Comparison of ENCODE assay signal across 6 fruit fly cellular contexts in genomic region chr2L:16888574-16889376, dm6.
TF ChIP-seq lines count a peak whose summit lies in the region.

No protein-coding gene starts in this region.

- TF ChIP-seq CTCF in whole organism, embryonic (GFP tag; optimal IDR thresholded peaks at IDR 0.05; lab: Kevin White, UChicago), result no peak

TF ChIP-seq in whole organism, 6 proteins besides CTCF, POLR2A, EP300 and RAD21:
- TF ChIP-seq psq (optimal IDR thresholded peaks at IDR 0.05; lab: Kevin White, UChicago) (no peak), usp (GFP tag; optimal IDR thresholded peaks at IDR 0.05; lab: Kevin White, UChicago) (no peak), Dll (optimal IDR thresholded peaks at IDR 0.05; lab: Kevin White, UChicago) (no peak), EcR (GFP tag; optimal IDR thresholded peaks at IDR 0.05; lab: Kevin White, UChicago) (peak in 1 of 2 experiments; percentile 45), CG8478 (optimal IDR thresholded peaks at IDR 0.05; lab: Kevin White, UChicago) (no peak), pan (optimal IDR thresholded peaks at IDR 0.05; lab: Kevin White, UChicago) (peak; percentile 4)

TF ChIP-seq in whole organism, adult, 20 proteins besides CTCF, POLR2A, EP300 and RAD21:
- TF ChIP-seq cic (GFP tag; optimal IDR thresholded peaks at IDR 0.05; lab: Kevin White, UChicago) (peak; percentile 90), CG1620 (GFP tag; optimal IDR thresholded peaks at IDR 0.05; lab: Kevin White, UChicago) (no peak), ovo (GFP tag; optimal IDR thresholded peaks at IDR 0.05; lab: Kevin White, UChicago) (no peak), cnc (optimal IDR thresholded peaks at IDR 0.05; lab: Kevin White, UChicago) (peak in 1 of 2 experiments; percentile 56), toe (GFP tag; optimal IDR thresholded peaks at IDR 0.05; lab: Kevin White, UChicago) (no peak), pad (GFP tag; optimal IDR thresholded peaks at IDR 0.05; lab: Kevin White, UChicago) (no peak), CG14711 (tag; optimal IDR thresholded peaks at IDR 0.05; lab: Kevin White, UChicago) (no peak), kay (GFP tag; lab: Kevin White, UChicago; ENCODE audit: borderline replicate concordance) (peak; percentile 24), Hr96 (GFP tag; optimal IDR thresholded peaks at IDR 0.05; lab: Kevin White, UChicago) (no peak), CG5204 (GFP tag; optimal IDR thresholded peaks at IDR 0.05; lab: Kevin White, UChicago) (no peak), tj (GFP tag; optimal IDR thresholded peaks at IDR 0.05; lab: Kevin White, UChicago) (peak; percentile 15), CG11617 (GFP tag; optimal IDR thresholded peaks at IDR 0.05; lab: Kevin White, UChicago) (no peak), Mnt (GFP tag; optimal IDR thresholded peaks at IDR 0.05; lab: Kevin White, UChicago) (peak; percentile 45), Clk (GFP tag; optimal IDR thresholded peaks at IDR 0.05; lab: Kevin White, UChicago) (no peak), CG12768 (GFP tag; optimal IDR thresholded peaks at IDR 0.05; lab: Kevin White, UChicago) (no peak), CG33017 (tag; optimal IDR thresholded peaks at IDR 0.05; lab: Kevin White, UChicago) (no peak)

TF ChIP-seq in whole organism, embryonic, 481 proteins besides CTCF, POLR2A, EP300 and RAD21 (continues in another document):
- no peak for TF ChIP-seq grn (GFP tag; optimal IDR thresholded peaks at IDR 0.05; lab: Kevin White, UChicago)
- peak; percentile 50 for TF ChIP-seq CG34376 (GFP tag; optimal IDR thresholded peaks at IDR 0.05; lab: Kevin White, UChicago)
- TF ChIP-seq CG17186 (GFP tag; optimal IDR thresholded peaks at IDR 0.05; lab: Kevin White, UChicago), result no peak
- TF ChIP-seq GATAe (GFP tag; conservative IDR thresholded peaks at IDR 0.05; lab: Robert Waterston, UW), result peak; percentile 35; the same call in 1 of the 2 replicates
- no peak for TF ChIP-seq fd3F (GFP tag; optimal IDR thresholded peaks at IDR 0.05; lab: Kevin White, UChicago)
- TF ChIP-seq CG34422 (GFP tag; IDR thresholded peaks at IDR 0.05; lab: Robert Waterston, UW), result peak; percentile 48; the same call in 2 of the 3 replicates
- TF ChIP-seq bowl (GFP tag; IDR thresholded peaks at IDR 0.05; lab: Robert Waterston, UW), result 0 out of 2 replicates have a peak, but pooled peaks have one; percentile 30
- no peak for TF ChIP-seq prd (optimal IDR thresholded peaks at IDR 0.05; lab: Kevin White, UChicago)
- 0 out of 3 replicates have a peak, but pooled peaks have one; percentile 18 for TF ChIP-seq prd (GFP tag; IDR thresholded peaks at IDR 0.05; lab: Robert Waterston, UW)
- TF ChIP-seq tx (GFP tag; optimal IDR thresholded peaks at IDR 0.05; lab: Kevin White, UChicago), result no peak
- TF ChIP-seq CG10431 (GFP tag; optimal IDR thresholded peaks at IDR 0.05; lab: Kevin White, UChicago), result no peak
- TF ChIP-seq CG4360 (GFP tag; IDR thresholded peaks at IDR 0.05; lab: Robert Waterston, UW), result peak; percentile 17; the same call in 1 of the 2 replicates
- no peak for TF ChIP-seq mirr (GFP tag; optimal IDR thresholded peaks at IDR 0.05; lab: Kevin White, UChicago)
- TF ChIP-seq CG15011 (GFP tag; optimal IDR thresholded peaks at IDR 0.05; lab: Kevin White, UChicago), result no peak
- no peak for TF ChIP-seq sens-2 (GFP tag; IDR thresholded peaks at IDR 0.05; lab: Robert Waterston, UW)
- TF ChIP-seq YL-1 (GFP tag; optimal IDR thresholded peaks at IDR 0.05; lab: Kevin White, UChicago), result peak; percentile 16
- peak in 1 of 2 experiments; percentile 59 for TF ChIP-seq crp (GFP tag; optimal IDR thresholded peaks at IDR 0.05; lab: Kevin White, UChicago)

TF ChIP-seq in whole organism, prepupa, 60 proteins besides CTCF, POLR2A, EP300 and RAD21:
- TF ChIP-seq Sox14 (GFP tag; optimal IDR thresholded peaks at IDR 0.05; lab: Kevin White, UChicago), result peak; percentile 2
- TF ChIP-seq CG8119 (GFP tag; IDR thresholded peaks at IDR 0.05; lab: Robert Waterston, UW), result no peak
- TF ChIP-seq vri (GFP tag; optimal IDR thresholded peaks at IDR 0.05; lab: Kevin White, UChicago), result peak; percentile 59
- TF ChIP-seq svp (GFP tag; lab: Kevin White, UChicago), result peak; percentile 99
- no peak for TF ChIP-seq salr (GFP tag; optimal IDR thresholded peaks at IDR 0.05; lab: Kevin White, UChicago)
- TF ChIP-seq Eip78C (GFP tag; lab: Kevin White, UChicago), result peak; percentile 67
- 0 out of 3 replicates have a peak, but pooled peaks have one; percentile 44 for TF ChIP-seq CG6163 (GFP tag; IDR thresholded peaks at IDR 0.05; lab: Robert Waterston, UW)
- TF ChIP-seq dsx (GFP tag; optimal IDR thresholded peaks at IDR 0.05; lab: Kevin White, UChicago; ENCODE audit: poor library complexity, severe bottlenecking), result peak; percentile 30
- peak in 1 of 2 experiments; percentile 42 for TF ChIP-seq ss (GFP tag; optimal IDR thresholded peaks at IDR 0.05; lab: Kevin White, UChicago)
- TF ChIP-seq CG3032 (tag; optimal IDR thresholded peaks at IDR 0.05; lab: Kevin White, UChicago), result no peak
- no peak for TF ChIP-seq CG10631 (GFP tag; optimal IDR thresholded peaks at IDR 0.05; lab: Kevin White, UChicago)
TF ChIP-seq in whole organism, prepupa: peak in this region for 7.

TF ChIP-seq in whole organism, pupa, 21 proteins besides CTCF, POLR2A, EP300 and RAD21:
- TF ChIP-seq CG14655 (GFP tag; optimal IDR thresholded peaks at IDR 0.05; lab: Kevin White, UChicago), result no peak
- TF ChIP-seq CG4496 (GFP tag; IDR thresholded peaks at IDR 0.05; lab: Robert Waterston, UW), result peak; percentile 28; the same call in 1 of the 3 replicates
- no peak for TF ChIP-seq fd96Ca (GFP tag; IDR thresholded peaks at IDR 0.05; lab: Robert Waterston, UW)
- 0 out of 2 replicates have a peak, but pooled peaks have one; percentile 19 for TF ChIP-seq CG10348 (GFP tag; IDR thresholded peaks at IDR 0.05; lab: Robert Waterston, UW)
- TF ChIP-seq CG8301 (tag; optimal IDR thresholded peaks at IDR 0.05; lab: Kevin White, UChicago), result no peak
- TF ChIP-seq CG32121 (GFP tag; IDR thresholded peaks at IDR 0.05; lab: Robert Waterston, UW), result peak; percentile 51; the same call in 1 of the 2 replicates
- no peak for TF ChIP-seq rn (GFP tag; IDR thresholded peaks at IDR 0.05; lab: Robert Waterston, UW)
- no peak for TF ChIP-seq CG15710 (tag; optimal IDR thresholded peaks at IDR 0.05; lab: Kevin White, UChicago)
- TF ChIP-seq CG17806 (tag; optimal IDR thresholded peaks at IDR 0.05; lab: Kevin White, UChicago), result no peak
- TF ChIP-seq EcR (GFP tag; optimal IDR thresholded peaks at IDR 0.05; lab: Kevin White, UChicago), result peak; percentile 93
- no peak for TF ChIP-seq Snoo (tag; optimal IDR thresholded peaks at IDR 0.05; lab: Kevin White, UChicago)
- TF ChIP-seq Ets98B (GFP tag; IDR thresholded peaks at IDR 0.05; lab: Robert Waterston, UW), result no peak
TF ChIP-seq in whole organism, pupa: peak in this region for 4.

TF ChIP-seq in whole organism, wandering third instar larva, 38 proteins besides CTCF, POLR2A, EP300 and RAD21:
- TF ChIP-seq Jra (GFP tag; optimal IDR thresholded peaks at IDR 0.05; lab: Kevin White, UChicago) (peak; percentile 55), GATAd (GFP tag; optimal IDR thresholded peaks at IDR 0.05; lab: Kevin White, UChicago) (no peak), h (GFP tag; optimal IDR thresholded peaks at IDR 0.05; lab: Kevin White, UChicago) (no peak), br (GFP tag; optimal IDR thresholded peaks at IDR 0.05; lab: Kevin White, UChicago) (peak; percentile 74), Rel (GFP tag; optimal IDR thresholded peaks at IDR 0.05; lab: Kevin White, UChicago) (no peak), Rel (tag; optimal IDR thresholded peaks at IDR 0.05; lab: Kevin White, UChicago) (peak; percentile 42), Hnf4 (GFP tag; optimal IDR thresholded peaks at IDR 0.05; lab: Kevin White, UChicago) (peak; percentile 52)
